Worm (Caenorhabditis elegans): Measurements from ENCODE around the gene C05C9.1.

Gene C05C9.1

ce11 chrX:11206953-11207352, 46.3 kb downstream of the C05C9.1 start, which contains the start of gene hst-2 (continued):
- TF ChIP-seq Y5F2A.4 (GFP tag; optimal IDR thresholded peaks at IDR 0.05) (no peak), jun-1 (tag; optimal IDR thresholded peaks at IDR 0.05) (peak; percentile 63), daf-8 (GFP tag; IDR thresholded peaks at IDR 0.05) (no peak), daf-19 (GFP tag; conservative IDR thresholded peaks at IDR 0.05) (no peak), lin-29 (GFP tag; IDR thresholded peaks at IDR 0.05) (0 out of 2 replicates have a peak, but pooled peaks have one; percentile 67), vab-7 (GFP tag; IDR thresholded peaks at IDR 0.05) (no peak), zfp-2 (tag; optimal IDR thresholded peaks at IDR 0.05) (no peak), lin-38 (GFP tag; IDR thresholded peaks at IDR 0.05) (peak; percentile 75), D1046.2 (GFP tag; IDR thresholded peaks at IDR 0.05) (no peak), saeg-2 (GFP tag; IDR thresholded peaks at IDR 0.05) (peak; percentile 70), lin-39 (tag; optimal IDR thresholded peaks at IDR 0.05) (no peak), unc-130 (GFP tag; optimal IDR thresholded peaks at IDR 0.05) (no peak), madf-9 (GFP tag; conservative IDR thresholded peaks at IDR 0.05) (no peak), nhr-76 (tag; optimal IDR thresholded peaks at IDR 0.05) (no peak), nhr-237 (tag; optimal IDR thresholded peaks at IDR 0.05) (no peak), hlh-11 (tag; optimal IDR thresholded peaks at IDR 0.05) (peak; percentile 89), fkh-10 (GFP tag; optimal IDR thresholded peaks at IDR 0.05) (peak; percentile 59), arid-1 (GFP tag; conservative IDR thresholded peaks at IDR 0.05) (peak; percentile 73), dmd-6 (GFP tag; IDR thresholded peaks at IDR 0.05) (peak; percentile 87)

ce11 chrX:11208788-11209187, 48.2 kb downstream of the C05C9.1 start, which contains the start of gene C34F6.5:
Gene C34F6.5 (minus strand): TSS chrX:11208888.
- TF ChIP-seq ceh-82 (tag; optimal IDR thresholded peaks at IDR 0.05): no peak
- TF ChIP-seq daf-16 (GFP tag; optimal IDR thresholded peaks at IDR 0.05): no peak
- TF ChIP-seq daf-16 (tag; optimal IDR thresholded peaks at IDR 0.05): peak; percentile 8
- TF ChIP-seq aha-1 (tag): peak; percentile 1

ce11 chrX:11210417-11210816, 49.8 kb downstream of the C05C9.1 start:
- TF ChIP-seq nhr-42 (GFP tag; IDR thresholded peaks at IDR 0.05) (no peak), dmd-6 (GFP tag; IDR thresholded peaks at IDR 0.05) (no peak), zip-11 (GFP tag; IDR thresholded peaks at IDR 0.05) (no peak), ztf-11 (tag; optimal IDR thresholded peaks at IDR 0.05) (no peak), Y48G9A.11 (GFP tag; IDR thresholded peaks at IDR 0.05) (no peak), snpc-1.2 (GFP tag; IDR thresholded peaks at IDR 0.05) (no peak), nhr-25 (tag; optimal IDR thresholded peaks at IDR 0.05; ENCODE audit: borderline replicate concordance, insufficient read depth) (no peak), ztf-7 (tag; optimal IDR thresholded peaks at IDR 0.05) (no peak), lin-1 (GFP tag; IDR thresholded peaks at IDR 0.05) (no peak), lin-15B (tag; optimal IDR thresholded peaks at IDR 0.05) (no peak), lin-13 (GFP tag; optimal IDR thresholded peaks at IDR 0.05) (no peak), sdz-12 (GFP tag; optimal IDR thresholded peaks at IDR 0.05) (no peak), hmg-1.1 (GFP tag; IDR thresholded peaks at IDR 0.05) (no peak), lin-39 (tag; optimal IDR thresholded peaks at IDR 0.05) (no peak), mxl-2 (GFP tag; conservative IDR thresholded peaks at IDR 0.05) (no peak), nhr-48 (tag; optimal IDR thresholded peaks at IDR 0.05) (no peak), unc-62 (GFP tag; optimal IDR thresholded peaks at IDR 0.05 in 1 of 2) (no peak), unc-62 (tag; optimal IDR thresholded peaks at IDR 0.05) (no peak)

ce11 chrX:11211360-11211759, 50.7 kb downstream of the C05C9.1 start:
- no peak for TF ChIP-seq F49E8.2 (tag; optimal IDR thresholded peaks at IDR 0.05; ENCODE audit: borderline replicate concordance)
- no peak for TF ChIP-seq Y105C5A.15 (GFP tag; IDR thresholded peaks at IDR 0.05)
- TF ChIP-seq ceh-28 (tag; optimal IDR thresholded peaks at IDR 0.05): no peak
- no peak for TF ChIP-seq F10B5.3 (tag; optimal IDR thresholded peaks at IDR 0.05)
- TF ChIP-seq Y48G9A.11 (GFP tag; IDR thresholded peaks at IDR 0.05): no peak
- TF ChIP-seq nhr-76 (tag; optimal IDR thresholded peaks at IDR 0.05): no peak
- no peak for TF ChIP-seq nhr-25 (tag; optimal IDR thresholded peaks at IDR 0.05; ENCODE audit: borderline replicate concordance, insufficient read depth)
- TF ChIP-seq ctbp-1 (GFP tag; IDR thresholded peaks at IDR 0.05): no peak
